Worm (Caenorhabditis elegans) whole organism, late embryonic: ENCODE measurements around the gene R11F4.2.

Experiments
- F13H6.1 ChIP-seq: sonication (generic microtip); optimal IDR thresholded peaks from 2 replicates; lab custom pipeline; 2016; ENCODE audit warnings: missing genetic modification characterization, missing compliant biosample characterization
- ceh-14 ChIP-seq: sonication (generic microtip); optimal IDR thresholded peaks from 2 replicates; lab custom pipeline; 2016; ENCODE audit warnings: missing genotype, missing genetic modification characterization, missing compliant biosample characterization
- fkh-10 ChIP-seq: fragments of 150-350 bp; optimal IDR thresholded peaks from 2 replicates; lab custom pipeline; 2014; ENCODE audit warnings: missing biosample characterization, missing genetic modification reagents, missing genetic modification characterization
- hlh-30 ChIP-seq: sonication (generic microtip); optimal IDR thresholded peaks from 2 replicates; lab custom pipeline; 2017; ENCODE audit warnings: antibody characterized with exemption, missing genetic modification characterization, missing compliant biosample characterization; ENCODE audit not compliant: insufficient read depth
- nfya-1 ChIP-seq: sonication (generic microtip); optimal IDR thresholded peaks from 2 replicates; lab custom pipeline; 2017; ENCODE audit warnings: missing genetic modification characterization, mild to moderate bottlenecking, missing compliant biosample characterization, antibody characterized with exemption, moderate library complexity
- nhr-11 ChIP-seq: fragments of 150-350 bp; optimal IDR thresholded peaks from 2 replicates; lab custom pipeline; 2014; ENCODE audit warnings: missing biosample characterization, missing genetic modification characterization
- pqm-1 ChIP-seq: sonication (generic microtip); optimal IDR thresholded peaks from 2 replicates; lab custom pipeline; 2016; ENCODE audit warnings: missing genetic modification characterization, missing compliant biosample characterization
- sox-4 ChIP-seq: sonication (generic microtip); optimal IDR thresholded peaks from 2 replicates; lab custom pipeline; 2017; ENCODE audit warnings: mild to moderate bottlenecking, missing genetic modification characterization, inconsistent platforms, missing compliant biosample characterization
- unc-42 ChIP-seq: sonication (generic microtip); optimal IDR thresholded peaks from 2 replicates; lab custom pipeline; 2016; ENCODE audit warnings: missing genotype, missing genetic modification characterization, missing compliant biosample characterization
- ztf-16 ChIP-seq: sonication (generic microtip); optimal IDR thresholded peaks from 2 replicates; lab custom pipeline; 2017; ENCODE audit warnings: missing genetic modification characterization, missing compliant biosample characterization

DNA sequence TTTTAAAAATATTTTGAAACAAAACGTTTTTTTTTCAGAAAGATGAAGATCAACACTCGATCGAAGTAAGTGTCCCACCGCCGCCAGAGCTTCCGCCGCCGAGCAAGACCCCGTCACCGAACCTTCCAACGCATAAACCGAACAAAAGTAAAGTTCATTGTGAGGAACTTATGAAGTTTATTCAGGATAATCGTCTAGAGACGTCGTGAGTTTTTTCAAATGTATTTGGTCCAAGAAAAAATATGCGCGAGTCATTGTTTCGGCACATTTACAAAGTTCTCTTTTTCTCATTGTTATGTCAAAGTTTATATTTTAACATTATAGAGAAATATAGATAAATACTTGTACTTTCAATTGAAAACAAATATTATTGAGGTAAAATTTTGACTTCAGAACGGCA, 42.4 kb downstream of the R11F4.2 start:
- TF ChIP-seq sox-4 (tag; lab: Kevin White, UChicago) (no peak), nhr-11 (no peak), F13H6.1 (tag; lab: Kevin White, UChicago) (no peak), hlh-30 (tag; lab: Kevin White, UChicago) (no peak), ceh-14 (tag; lab: Kevin White, UChicago) (no peak), fkh-10 (GFP tag; lab: Kevin White, UChicago) (no peak), unc-42 (tag; lab: Kevin White, UChicago) (no peak), pqm-1 (no peak), nfya-1 (no peak), ztf-16 (tag; lab: Kevin White, UChicago) (no peak)
